Worm (Caenorhabditis elegans) whole organism, L4 larva: ENCODE data around the gene B0024.15.

Experiments
- Y48G9A.11 ChIP-seq: fragments of 200-800 bp; sonication (Bioruptor generic); IDR thresholded peaks from 2 replicates; pipeline ENCODE4 v1.3.6; 2022; ENCODE audit warnings: missing genetic modification reagents, missing genetic modification characterization, missing compliant biosample characterization
- Y5F2A.4 ChIP-seq: fragments of 200-800 bp; sonication (Bioruptor generic); optimal IDR thresholded peaks from 2 replicates; lab custom pipeline; 2018; ENCODE audit warnings: mild to moderate bottlenecking, missing genetic modification characterization, missing compliant biosample characterization
- Y75B8A.6 ChIP-seq: fragments of 200-800 bp; sonication (Bioruptor generic); IDR thresholded peaks from 2 replicates; pipeline ENCODE4 v1.3.6; 2022; ENCODE audit warnings: missing genetic modification reagents, missing genetic modification characterization, missing compliant biosample characterization
- ZK337.2 ChIP-seq: fragments of 200-800 bp; sonication (Bioruptor generic); IDR thresholded peaks from 2 replicates; pipeline ENCODE4 v1.3.6; 2022; ENCODE audit warnings: missing genetic modification reagents, missing genetic modification characterization, missing compliant biosample characterization
- ceh-44 ChIP-seq: fragments of 200-800 bp; sonication (Bioruptor generic); IDR thresholded peaks from 2 replicates; pipeline ENCODE4 v1.3.6; 2022; ENCODE audit warnings: missing genetic modification reagents, missing genetic modification characterization, missing compliant biosample characterization
- cey-2 ChIP-seq: sonication (generic microtip); optimal IDR thresholded peaks from 3 replicates; lab custom pipeline; 2017; ENCODE audit warnings: missing genetic modification characterization, mild to moderate bottlenecking, missing compliant biosample characterization, antibody characterized with exemption, borderline replicate concordance; ENCODE audit not compliant: insufficient read depth
- daf-16 ChIP-seq, 3 experiments: sonication (generic microtip); optimal IDR thresholded peaks; 2 replicates each; lab custom pipeline; 2016 to 2017; ENCODE audit warnings: missing genetic modification characterization in 3 of 3, missing genetic modification reagents in 3 of 3, mild to moderate bottlenecking in 2 of 3, missing compliant biosample characterization in 2 of 3, missing biosample characterization in 1 of 3, moderate library complexity in 1 of 3
- dmd-6 ChIP-seq: fragments of 200-800 bp; sonication (Bioruptor generic); IDR thresholded peaks from 2 replicates; pipeline ENCODE4 v1.3.6; 2022; ENCODE audit warnings: missing genetic modification reagents, missing genetic modification characterization, missing compliant biosample characterization
- dve-1 ChIP-seq: sonication (generic microtip); optimal IDR thresholded peaks from 2 replicates; lab custom pipeline; 2017; ENCODE audit warnings: antibody characterized with exemption, mild to moderate bottlenecking, missing genetic modification characterization, missing compliant biosample characterization; ENCODE audit not compliant: insufficient read depth
- egl-27 ChIP-seq: sonication (generic microtip); optimal IDR thresholded peaks from 3 replicates; lab custom pipeline; 2017; ENCODE audit warnings: missing biosample characterization, missing genetic modification reagents, missing genetic modification characterization
- hif-1 ChIP-seq, 2 experiments: sonication (generic microtip); optimal IDR thresholded peaks; 2 replicates each; lab custom pipeline; 2016 to 2017; ENCODE audit warnings: missing compliant biosample characterization in 2 of 2, missing genetic modification characterization in 2 of 2, missing genetic modification reagents in 2 of 2, missing genotype in 2 of 2, mild to moderate bottlenecking in 1 of 2
- hlh-11 ChIP-seq: fragments of 200-800 bp; sonication (Bioruptor generic); optimal IDR thresholded peaks from 2 replicates; lab custom pipeline; 2018; ENCODE audit warnings: mild to moderate bottlenecking, missing genetic modification characterization, missing compliant biosample characterization
- hlh-30 ChIP-seq: sonication (generic microtip); optimal IDR thresholded peaks from 2 replicates; lab custom pipeline; 2017; ENCODE audit warnings: antibody characterized with exemption, mild to moderate bottlenecking, missing genetic modification characterization, missing compliant biosample characterization; ENCODE audit not compliant: insufficient read depth
- hmg-1.1 ChIP-seq: fragments of 200-800 bp; sonication (Bioruptor generic); IDR thresholded peaks from 2 replicates; pipeline ENCODE4 v1.3.6; 2022; ENCODE audit warnings: missing genetic modification reagents, missing genetic modification characterization, missing compliant biosample characterization
- lin-13 ChIP-seq: fragments of 150-350 bp; optimal IDR thresholded peaks from 2 replicates; lab custom pipeline; 2014; ENCODE audit warnings: missing biosample characterization, missing genetic modification reagents, missing genetic modification characterization
- lin-38 ChIP-seq: fragments of 200-800 bp; sonication (Bioruptor generic); IDR thresholded peaks from 2 replicates; pipeline ENCODE4 v1.3.6; 2022; ENCODE audit warnings: missing genetic modification reagents, missing genetic modification characterization, missing compliant biosample characterization
- lin-39 ChIP-seq: fragments of 150-350 bp; optimal IDR thresholded peaks from 2 replicates; lab custom pipeline; 2014; ENCODE audit warnings: missing biosample characterization, missing genetic modification reagents, missing genetic modification characterization
- madf-9 ChIP-seq: fragments of 200-800 bp; sonication (Bioruptor generic); conservative IDR thresholded peaks from 2 replicates; pipeline ENCODE4 v1.3.6; 2022; ENCODE audit warnings: missing genetic modification reagents, missing genetic modification characterization, missing compliant biosample characterization
- mes-2 ChIP-seq: sonication (generic microtip); optimal IDR thresholded peaks from 2 replicates; lab custom pipeline; 2016; ENCODE audit warnings: missing genotype, mild to moderate bottlenecking, missing genetic modification characterization, missing compliant biosample characterization; ENCODE audit not compliant: poor library complexity, severe bottlenecking
- mxl-3 ChIP-seq: fragments of 200-800 bp; sonication (Bioruptor generic); optimal IDR thresholded peaks from 2 replicates; lab custom pipeline; 2018; ENCODE audit warnings: mild to moderate bottlenecking, missing genetic modification characterization, missing compliant biosample characterization
- nhr-102 ChIP-seq: sonication (generic microtip); optimal IDR thresholded peaks from 2 replicates; lab custom pipeline; 2016; ENCODE audit warnings: mild to moderate bottlenecking, missing genetic modification characterization, moderate library complexity, missing compliant biosample characterization
- nhr-11 ChIP-seq: fragments of 150-350 bp; optimal IDR thresholded peaks from 2 replicates; lab custom pipeline; 2014; ENCODE audit warnings: missing biosample characterization, missing genetic modification characterization
- nhr-237 ChIP-seq: sonication (generic microtip); optimal IDR thresholded peaks from 2 replicates; lab custom pipeline; 2017; ENCODE audit warnings: missing biosample characterization, missing genetic modification characterization
- nhr-25 ChIP-seq: sonication (generic microtip); optimal IDR thresholded peaks from 2 replicates; lab custom pipeline; 2017; ENCODE audit warnings: missing genetic modification characterization, mild to moderate bottlenecking, missing compliant biosample characterization, antibody characterized with exemption, moderate library complexity, borderline replicate concordance; ENCODE audit not compliant: insufficient read depth
- nhr-28 ChIP-seq: fragments of 150-350 bp; optimal IDR thresholded peaks from 2 replicates; lab custom pipeline; 2014; ENCODE audit warnings: missing biosample characterization, missing genetic modification characterization
- nhr-6 ChIP-seq: fragments of 150-350 bp; optimal IDR thresholded peaks from 2 replicates; lab custom pipeline; 2014; ENCODE audit warnings: missing biosample characterization, missing genetic modification characterization
- nhr-77 ChIP-seq: fragments of 150-350 bp; optimal IDR thresholded peaks from 2 replicates; lab custom pipeline; 2014; ENCODE audit warnings: missing biosample characterization, missing genetic modification characterization
- pha-4 ChIP-seq, 2 experiments: fragments of 150-350 bp in 1 of 2; fragments of 200-800 bp in 1 of 2; sonication (Bioruptor generic) in 1 of 2; IDR thresholded peaks in 1 of 2; optimal IDR thresholded peaks in 1 of 2; 2 replicates each; pipeline versions ENCODE4 v1.3.6 to Lab custom; 2014 to 2022; ENCODE audit warnings: missing genetic modification characterization in 2 of 2, missing genetic modification reagents in 2 of 2, missing biosample characterization in 1 of 2, missing compliant biosample characterization in 1 of 2
- php-3 ChIP-seq: fragments of 200-800 bp; sonication (Bioruptor generic); IDR thresholded peaks from 2 replicates; pipeline ENCODE4 v1.3.6; 2022; ENCODE audit warnings: missing genetic modification reagents, missing genetic modification characterization, missing compliant biosample characterization
- pqm-1 ChIP-seq: sonication (generic microtip); optimal IDR thresholded peaks from 2 replicates; lab custom pipeline; 2017; ENCODE audit warnings: missing biosample characterization, missing genetic modification characterization
- rbr-2 ChIP-seq: sonication (generic microtip); optimal IDR thresholded peaks from 2 replicates; lab custom pipeline; 2016; ENCODE audit warnings: missing genotype, missing genetic modification characterization, missing compliant biosample characterization
- saeg-2 ChIP-seq: fragments of 200-800 bp; sonication (Bioruptor generic); IDR thresholded peaks from 2 replicates; pipeline ENCODE4 v1.3.6; 2022; ENCODE audit warnings: missing genetic modification reagents, missing genetic modification characterization, missing compliant biosample characterization
- sdz-12 ChIP-seq: fragments of 200-800 bp; sonication (Bioruptor generic); optimal IDR thresholded peaks from 2 replicates; lab custom pipeline; 2018; ENCODE audit warnings: mild to moderate bottlenecking, missing genetic modification characterization, missing compliant biosample characterization
- spr-1 ChIP-seq: sonication (generic microtip); optimal IDR thresholded peaks from 2 replicates; lab custom pipeline; 2016; ENCODE audit warnings: mild to moderate bottlenecking, missing genetic modification characterization, missing compliant biosample characterization
- tag-97 ChIP-seq: fragments of 200-800 bp; sonication (Bioruptor generic); IDR thresholded peaks from 2 replicates; pipeline ENCODE4 v1.3.6; 2022; ENCODE audit warnings: missing genetic modification characterization, missing compliant biosample characterization
- tra-1 ChIP-seq: fragments of 200-800 bp; sonication (Bioruptor generic); IDR thresholded peaks from 2 replicates; pipeline ENCODE4 v1.3.6; 2022; ENCODE audit warnings: missing genetic modification reagents, missing genetic modification characterization, missing compliant biosample characterization
- unc-130 ChIP-seq: sonication (generic microtip); optimal IDR thresholded peaks from 2 replicates; lab custom pipeline; 2016; ENCODE audit warnings: missing genetic modification reagents, missing genetic modification characterization, missing compliant biosample characterization
- unc-39 ChIP-seq: sonication (generic microtip); optimal IDR thresholded peaks from 2 replicates; lab custom pipeline; 2017; ENCODE audit warnings: missing biosample characterization, missing genetic modification characterization
- unc-62 ChIP-seq, 3 experiments: fragments of 150-350 bp in 1 of 3; sonication (generic microtip); optimal IDR thresholded peaks in 2 of 3; peaks in 1 of 3; 1 replicate in 1 of 3; 2 replicates in 2 of 3; lab custom pipeline; 2014 to 2017; ENCODE audit warnings: missing biosample characterization in 3 of 3, missing genetic modification characterization in 3 of 3, missing genetic modification reagents in 3 of 3, missing genotype in 1 of 3
- zfp-3 ChIP-seq: fragments of 200-800 bp; sonication (Bioruptor generic); conservative IDR thresholded peaks from 2 replicates; pipeline ENCODE4 v1.3.6; 2022; ENCODE audit warnings: missing genetic modification reagents, missing genetic modification characterization, missing compliant biosample characterization
- zip-2 ChIP-seq: fragments of 150-350 bp; optimal IDR thresholded peaks from 2 replicates; lab custom pipeline; 2014; ENCODE audit warnings: missing biosample characterization, missing genetic modification characterization
- ztf-7 ChIP-seq: fragments of 150-350 bp; optimal IDR thresholded peaks from 2 replicates; lab custom pipeline; 2014; ENCODE audit warnings: missing biosample characterization, missing genetic modification characterization

B0024.15 gene

DNA sequence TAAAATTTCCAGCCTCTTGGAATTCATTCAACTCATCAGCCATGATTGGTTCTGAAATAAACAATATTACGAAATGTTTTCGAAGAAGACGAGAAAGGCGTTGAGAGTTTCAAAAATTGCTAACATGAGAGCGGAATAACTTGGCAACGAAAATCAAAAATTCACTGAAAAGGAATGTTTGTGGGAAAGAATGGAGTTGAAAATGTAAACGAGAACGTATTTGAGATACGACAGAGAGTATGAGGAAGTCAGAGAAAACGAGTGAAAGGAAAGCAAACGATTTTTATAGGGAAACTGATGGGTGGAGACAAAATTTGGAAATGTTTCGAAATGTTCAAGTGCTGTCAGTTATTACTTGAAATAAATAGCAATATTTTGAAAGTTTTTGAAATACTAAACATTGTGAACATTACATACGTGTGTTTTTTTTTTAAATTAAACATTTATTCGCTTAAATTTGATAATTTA is 34.8 kb upstream of the B0024.15 start, which contains the start of gene rop-1 (continued):
- no peak for TF ChIP-seq egl-27 (tag; lab: Kevin White, UChicago)
- TF ChIP-seq madf-9 (GFP tag; lab: Robert Waterston, UW) = no peak
- TF ChIP-seq tag-97 = no peak
- no peak for TF ChIP-seq sdz-12 (GFP tag; lab: Kevin White, UChicago)
- TF ChIP-seq unc-39 = no peak
- no peak for TF ChIP-seq unc-130 (GFP tag; lab: Kevin White, UChicago)
- no peak for TF ChIP-seq nhr-102
- TF ChIP-seq zfp-3 = no peak
- no peak for TF ChIP-seq Y75B8A.6 (GFP tag; lab: Robert Waterston, UW)
- no peak for TF ChIP-seq nhr-25 (tag; lab: Kevin White, UChicago)
- no peak for TF ChIP-seq lin-38 (GFP tag; lab: Robert Waterston, UW)
- peak; percentile 37 for TF ChIP-seq nhr-28 (tag; lab: Kevin White, UChicago)
- no peak for TF ChIP-seq cey-2 (tag; lab: Kevin White, UChicago)
- no peak for TF ChIP-seq Y5F2A.4

DNA sequence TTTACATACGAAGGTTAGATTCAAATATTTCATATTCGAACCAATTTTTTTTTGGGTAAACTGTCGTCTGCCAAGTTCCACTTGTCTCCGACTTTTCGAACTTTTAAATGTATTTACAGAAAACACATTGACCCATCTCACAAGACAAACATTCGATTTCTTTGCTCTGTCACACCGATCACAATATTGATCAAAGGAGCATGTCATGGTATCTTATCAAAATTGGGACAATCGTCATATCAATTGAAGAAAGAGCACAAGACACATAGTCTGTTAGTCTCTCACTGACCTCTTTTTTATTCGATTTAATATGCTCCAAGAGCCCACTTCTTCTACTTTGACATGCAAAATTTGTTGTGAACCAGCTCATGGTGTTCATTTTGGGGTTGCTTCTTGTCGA is 33.8 kb upstream of the B0024.15 start, which contains the start of gene nhr-232:
nhr-232 (plus strand) TSS at position 121 of the 400 bp plus-strand sequence.
- TF ChIP-seq lin-13 (GFP tag; lab: Kevin White, UChicago) = no peak
- no peak for TF ChIP-seq unc-62 (GFP tag; optimal IDR thresholded peaks at IDR 0.05 in 1 of 2; lab: Kevin White, UChicago)
- no peak for TF ChIP-seq unc-62 (tag; optimal IDR thresholded peaks at IDR 0.05; lab: Kevin White, UChicago)
- no peak for TF ChIP-seq tra-1 (GFP tag; lab: Robert Waterston, UW)
- TF ChIP-seq dve-1 = peak; percentile 64
- no peak for TF ChIP-seq nhr-237
- no peak for TF ChIP-seq saeg-2
- TF ChIP-seq nhr-11 (tag; lab: Kevin White, UChicago) = no peak
- TF ChIP-seq mxl-3 (GFP tag; lab: Kevin White, UChicago) = peak; percentile 52
- no peak for TF ChIP-seq spr-1 (tag; lab: Kevin White, UChicago)
- TF ChIP-seq ztf-7 (tag; lab: Kevin White, UChicago) = no peak
- TF ChIP-seq hlh-30 (tag; lab: Kevin White, UChicago) = peak; percentile 75
- TF ChIP-seq lin-39 = no peak
- TF ChIP-seq daf-16 (GFP tag; optimal IDR thresholded peaks at IDR 0.05; lab: Kevin White, UChicago) = no peak
- TF ChIP-seq daf-16 (tag; optimal IDR thresholded peaks at IDR 0.05; lab: Kevin White, UChicago) = peak; percentile 89
- peak; percentile 80 for TF ChIP-seq nhr-28 (tag; lab: Kevin White, UChicago)
- no peak for TF ChIP-seq pha-4 (GFP tag; IDR thresholded peaks at IDR 0.05; lab: Robert Waterston, UW)
- peak; percentile 14 for TF ChIP-seq pha-4 (tag; optimal IDR thresholded peaks at IDR 0.05; lab: Kevin White, UChicago)
- TF ChIP-seq hlh-11 (tag; lab: Kevin White, UChicago) = peak; percentile 75
- TF ChIP-seq lin-38 (GFP tag; lab: Robert Waterston, UW) = no peak
- TF ChIP-seq nhr-77 (tag; lab: Kevin White, UChicago) = peak; percentile 73
- TF ChIP-seq dmd-6 (GFP tag; lab: Robert Waterston, UW) = peak; percentile 91
- TF ChIP-seq pqm-1 (tag; lab: Kevin White, UChicago) = peak; percentile 86
- TF ChIP-seq egl-27 (tag; lab: Kevin White, UChicago) = no peak
- TF ChIP-seq mes-2 (tag; lab: Kevin White, UChicago) = peak; percentile 33
- TF ChIP-seq rbr-2 (tag; lab: Kevin White, UChicago) = no peak
- TF ChIP-seq zip-2 (tag; lab: Kevin White, UChicago) = no peak
- TF ChIP-seq ceh-44 (GFP tag; lab: Robert Waterston, UW) = no peak
- no peak for TF ChIP-seq ZK337.2 (GFP tag; lab: Robert Waterston, UW)
- no peak for TF ChIP-seq Y48G9A.11 (GFP tag; lab: Robert Waterston, UW)
- no peak for TF ChIP-seq nhr-6 (tag; lab: Kevin White, UChicago)
- no peak for TF ChIP-seq hif-1 (tag; optimal IDR thresholded peaks at IDR 0.05; lab: Kevin White, UChicago)
- peak; percentile 63 for TF ChIP-seq php-3 (GFP tag; lab: Robert Waterston, UW)
- TF ChIP-seq hmg-1.1 (GFP tag; lab: Robert Waterston, UW) = no peak
